Worm (Caenorhabditis elegans): Measurements from ENCODE around the gene srz-100.

Gene srz-100

DNA sequence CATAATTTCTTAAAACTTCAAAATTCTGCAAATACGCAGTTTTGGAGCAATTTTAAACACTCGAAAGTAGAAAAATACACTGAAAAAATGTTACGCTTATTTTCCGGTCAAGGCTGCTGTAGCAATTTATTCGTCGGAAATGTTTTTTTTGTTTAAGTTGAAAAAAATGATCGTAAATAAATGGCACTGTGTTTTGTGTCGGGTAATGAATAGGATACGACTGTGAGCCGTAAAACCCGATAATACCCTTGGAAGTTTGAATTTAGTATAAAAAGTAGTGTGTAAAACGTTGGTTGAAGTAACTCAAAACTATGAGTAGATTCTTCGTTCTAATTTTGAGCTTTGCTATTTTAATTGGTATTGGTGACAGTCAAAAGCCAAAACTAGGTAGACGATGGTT is 4.8 kb upstream of the srz-100 start, which contains the start of gene T25E12.14:
T25E12.14 (plus strand) TSS at position 301 of the 400 bp plus-strand sequence.
- no peak for TF ChIP-seq flt-1 (GFP tag; IDR thresholded peaks at IDR 0.05)
- TF ChIP-seq tra-4 (tag; optimal IDR thresholded peaks at IDR 0.05): no peak
- TF ChIP-seq ama-1 (optimal IDR thresholded peaks at IDR 0.05): no peak
- no peak for TF ChIP-seq aly-1 (tag; optimal IDR thresholded peaks at IDR 0.05)
- no peak for TF ChIP-seq tbx-37 (GFP tag; conservative IDR thresholded peaks at IDR 0.05)
- TF ChIP-seq hmbx-1 (tag; optimal IDR thresholded peaks at IDR 0.05): no peak
- TF ChIP-seq ceh-13 (GFP tag; optimal IDR thresholded peaks at IDR 0.05): no peak
- no peak for TF ChIP-seq hnd-1 (tag; optimal IDR thresholded peaks at IDR 0.05)
- TF ChIP-seq ceh-36 (tag; optimal IDR thresholded peaks at IDR 0.05): no peak
- no peak for TF ChIP-seq ets-7 (tag; optimal IDR thresholded peaks at IDR 0.05)
- no peak for TF ChIP-seq tbx-11 (GFP tag; IDR thresholded peaks at IDR 0.05)
- TF ChIP-seq pes-1 (GFP tag; IDR thresholded peaks at IDR 0.05): no peak
- TF ChIP-seq F13C5.2 (tag; optimal IDR thresholded peaks at IDR 0.05): no peak
- no peak for TF ChIP-seq sea-1 (GFP tag; conservative IDR thresholded peaks at IDR 0.05)
- no peak for TF ChIP-seq hmg-4 (GFP tag; optimal IDR thresholded peaks at IDR 0.05)
- no peak for TF ChIP-seq scrt-1 (GFP tag; IDR thresholded peaks at IDR 0.05)
- TF ChIP-seq B0310.2 (tag; optimal IDR thresholded peaks at IDR 0.05): no peak

- TF ChIP-seq ceh-36 (tag; optimal IDR thresholded peaks at IDR 0.05) (no peak), pes-1 (GFP tag; IDR thresholded peaks at IDR 0.05) (no peak), scrt-1 (GFP tag; IDR thresholded peaks at IDR 0.05) (no peak), aly-1 (tag; optimal IDR thresholded peaks at IDR 0.05) (no peak), hmg-4 (GFP tag; optimal IDR thresholded peaks at IDR 0.05) (no peak), hnd-1 (tag; optimal IDR thresholded peaks at IDR 0.05) (no peak), tra-4 (tag; optimal IDR thresholded peaks at IDR 0.05) (no peak), ets-7 (tag; optimal IDR thresholded peaks at IDR 0.05) (no peak), tbx-11 (GFP tag; IDR thresholded peaks at IDR 0.05) (no peak), tbx-37 (GFP tag; conservative IDR thresholded peaks at IDR 0.05) (no peak), hmbx-1 (tag; optimal IDR thresholded peaks at IDR 0.05) (no peak)
These were observed 3.3 kb upstream of the srz-100 start, which contains the start of gene fbxa-127 for ce11 chrV:16728431-16728830. Gene fbxa-127 (plus strand): TSS chrV:16728731.

DNA sequence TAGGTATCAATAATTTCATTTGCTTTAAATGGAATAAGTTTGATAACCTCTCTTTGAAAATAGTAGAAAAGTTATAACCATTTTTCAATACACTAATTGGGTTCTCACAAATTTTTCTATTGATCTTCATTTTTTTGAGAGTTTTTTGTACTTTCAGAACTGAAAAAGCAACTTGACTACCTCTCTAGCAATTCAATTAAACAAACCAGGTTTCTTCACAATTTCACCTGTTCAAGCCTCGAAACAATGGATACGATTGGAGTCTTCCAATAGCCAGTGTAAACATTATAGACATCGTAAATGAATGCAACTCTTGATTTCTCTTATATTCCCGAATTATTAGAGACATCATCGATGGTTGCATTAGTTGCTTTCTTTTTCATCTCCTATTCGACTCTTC is 1.7 kb upstream of the srz-100 start, which contains the start of gene srz-99:
srz-99 (plus strand) TSS at position 301 of the 400 bp plus-strand sequence.
- TF ChIP-seq B0310.2 (tag; optimal IDR thresholded peaks at IDR 0.05): no peak
- TF ChIP-seq tra-4 (tag; optimal IDR thresholded peaks at IDR 0.05): no peak
- TF ChIP-seq tbx-11 (GFP tag; IDR thresholded peaks at IDR 0.05): no peak
- TF ChIP-seq scrt-1 (GFP tag; IDR thresholded peaks at IDR 0.05): no peak
- no peak for TF ChIP-seq ceh-36 (tag; optimal IDR thresholded peaks at IDR 0.05)
- no peak for TF ChIP-seq sea-1 (GFP tag; conservative IDR thresholded peaks at IDR 0.05)
- no peak for TF ChIP-seq hnd-1 (tag; optimal IDR thresholded peaks at IDR 0.05)

- TF ChIP-seq tbx-37 (GFP tag; conservative IDR thresholded peaks at IDR 0.05): no peak
- TF ChIP-seq B0310.2 (tag; optimal IDR thresholded peaks at IDR 0.05): no peak
- TF ChIP-seq hmg-4 (GFP tag; optimal IDR thresholded peaks at IDR 0.05): no peak
- TF ChIP-seq ama-1 (optimal IDR thresholded peaks at IDR 0.05): no peak
- no peak for TF ChIP-seq pes-1 (GFP tag; IDR thresholded peaks at IDR 0.05)
- TF ChIP-seq hnd-1 (tag; optimal IDR thresholded peaks at IDR 0.05): no peak
- TF ChIP-seq hmbx-1 (tag; optimal IDR thresholded peaks at IDR 0.05): no peak
- TF ChIP-seq scrt-1 (GFP tag; IDR thresholded peaks at IDR 0.05): no peak
- TF ChIP-seq ets-7 (tag; optimal IDR thresholded peaks at IDR 0.05): no peak
- TF ChIP-seq flt-1 (GFP tag; IDR thresholded peaks at IDR 0.05): no peak
- no peak for TF ChIP-seq ceh-36 (tag; optimal IDR thresholded peaks at IDR 0.05)
- no peak for TF ChIP-seq F13C5.2 (tag; optimal IDR thresholded peaks at IDR 0.05)
- no peak for TF ChIP-seq tra-4 (tag; optimal IDR thresholded peaks at IDR 0.05)
These were observed 2.0 kb downstream of the srz-100 start, which contains the start of gene T25E12.16 for ce11 chrV:16733681-16734080. Gene T25E12.16 (minus strand): TSS chrV:16733781.

DNA sequence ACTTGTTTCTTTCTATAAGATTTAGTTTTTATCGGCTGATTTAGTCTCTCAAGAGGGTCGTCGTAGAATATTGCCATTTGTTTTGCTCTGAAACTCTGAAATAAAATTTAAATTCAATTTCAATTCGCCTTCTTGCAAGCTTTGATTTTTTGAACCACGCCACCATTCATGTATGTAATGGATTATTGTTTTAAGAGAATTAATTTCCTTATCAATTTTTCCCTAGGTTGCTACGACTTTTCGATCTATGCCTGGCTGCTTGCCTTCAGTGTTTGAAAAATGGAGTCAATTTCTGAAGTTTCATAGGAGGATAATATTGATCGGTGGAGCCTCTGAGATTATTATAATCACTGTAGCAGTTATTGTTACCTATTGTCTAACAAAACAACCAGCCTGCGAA is 3.8 kb downstream of the srz-100 start, which contains the start of the genes clec-38 and clec-34:
clec-38 (minus strand) TSS at position 101 of the 400 bp plus-strand sequence.
clec-34 (plus strand) TSS at position 248 of the 400 bp plus-strand sequence.
- TF ChIP-seq scrt-1 (GFP tag; IDR thresholded peaks at IDR 0.05): no peak
- no peak for TF ChIP-seq hnd-1 (tag; optimal IDR thresholded peaks at IDR 0.05)
- TF ChIP-seq F13C5.2 (tag; optimal IDR thresholded peaks at IDR 0.05): no peak
- no peak for TF ChIP-seq sea-1 (GFP tag; conservative IDR thresholded peaks at IDR 0.05)
- no peak for TF ChIP-seq tra-4 (tag; optimal IDR thresholded peaks at IDR 0.05)
- no peak for TF ChIP-seq flt-1 (GFP tag; IDR thresholded peaks at IDR 0.05)
- no peak for TF ChIP-seq hmbx-1 (tag; optimal IDR thresholded peaks at IDR 0.05)
- TF ChIP-seq pes-1 (GFP tag; IDR thresholded peaks at IDR 0.05): no peak
- no peak for TF ChIP-seq ama-1 (optimal IDR thresholded peaks at IDR 0.05)
- TF ChIP-seq ceh-36 (tag; optimal IDR thresholded peaks at IDR 0.05): no peak

ce11 chrV:16739100-16739499 is 7.4 kb downstream of the srz-100 start, which contains the start of the genes clec-29 and clec-39:
Gene clec-29 (minus strand): TSS chrV:16739200.
Gene clec-39 (plus strand): TSS chrV:16739268.
- no peak for TF ChIP-seq tbx-37 (GFP tag; conservative IDR thresholded peaks at IDR 0.05)
- TF ChIP-seq ets-7 (tag; optimal IDR thresholded peaks at IDR 0.05): no peak
- no peak for TF ChIP-seq sea-1 (GFP tag; conservative IDR thresholded peaks at IDR 0.05)
- TF ChIP-seq aly-1 (tag; optimal IDR thresholded peaks at IDR 0.05): no peak
- no peak for TF ChIP-seq scrt-1 (GFP tag; IDR thresholded peaks at IDR 0.05)
- TF ChIP-seq pes-1 (GFP tag; IDR thresholded peaks at IDR 0.05): no peak

ce11 chrV:16742123-16742522 is 10.4 kb downstream of the srz-100 start, which contains the start of gene T25E12.6:
Gene T25E12.6 (plus strand): TSS chrV:16742423.
- no peak for TF ChIP-seq hnd-1 (tag; optimal IDR thresholded peaks at IDR 0.05)
- TF ChIP-seq ceh-36 (tag; optimal IDR thresholded peaks at IDR 0.05): no peak
- no peak for TF ChIP-seq sea-1 (GFP tag; conservative IDR thresholded peaks at IDR 0.05)
- TF ChIP-seq ama-1 (optimal IDR thresholded peaks at IDR 0.05): no peak

DNA sequence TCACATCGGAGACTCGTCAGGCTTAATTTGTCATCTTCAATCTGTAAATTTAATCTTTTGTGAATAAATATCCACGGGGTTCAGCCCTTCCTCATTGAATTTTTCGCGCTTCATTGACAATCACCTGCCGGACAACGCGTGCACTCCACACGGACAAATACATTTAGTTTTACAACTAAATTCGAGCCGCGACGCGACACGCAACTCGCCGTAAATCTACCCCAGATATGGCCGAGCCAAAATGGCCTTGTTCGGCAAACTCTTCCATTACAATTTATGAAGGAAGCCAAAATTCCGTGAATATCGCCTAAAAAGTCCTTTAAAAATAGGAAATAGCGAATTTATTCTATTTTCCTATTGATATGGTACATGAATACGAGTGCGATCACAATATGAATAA is 13.1 kb downstream of the srz-100 start:
- TF ChIP-seq ceh-13 (GFP tag; optimal IDR thresholded peaks at IDR 0.05): no peak
- TF ChIP-seq flt-1 (GFP tag; IDR thresholded peaks at IDR 0.05): no peak
- no peak for TF ChIP-seq B0310.2 (tag; optimal IDR thresholded peaks at IDR 0.05)
